Fruit fly (Drosophila melanogaster): ENCODE results near the gene CG11379.

The CG11379 gene

dm6 chrX:1181320-1181719 lies 1.4 kb downstream of the CG11379 start, which contains the start of gene CG14627:
Gene CG14627 (plus strand): TSS chrX:1181620.
- TF ChIP-seq CG17806 (tag; optimal IDR thresholded peaks at IDR 0.05) (no peak), CG10348 (GFP tag; IDR thresholded peaks at IDR 0.05) (no peak), rn (GFP tag; IDR thresholded peaks at IDR 0.05) (no peak), Snoo (tag; optimal IDR thresholded peaks at IDR 0.05) (no peak), CG8159 (tag; optimal IDR thresholded peaks at IDR 0.05) (no peak), Pif1A (GFP tag; optimal IDR thresholded peaks at IDR 0.05) (no peak), Pif1B (GFP tag; optimal IDR thresholded peaks at IDR 0.05) (no peak), CG15710 (tag; optimal IDR thresholded peaks at IDR 0.05) (no peak), CG34367 (tag; optimal IDR thresholded peaks at IDR 0.05) (no peak), CG13204 (GFP tag; optimal IDR thresholded peaks at IDR 0.05) (no peak), CG12605 (GFP tag; IDR thresholded peaks at IDR 0.05) (no peak), gl (tag; optimal IDR thresholded peaks at IDR 0.05) (no peak), Ets98B (GFP tag; IDR thresholded peaks at IDR 0.05) (no peak), CG14655 (GFP tag; optimal IDR thresholded peaks at IDR 0.05) (no peak), CG9948 (tag; optimal IDR thresholded peaks at IDR 0.05) (no peak)

DNA sequence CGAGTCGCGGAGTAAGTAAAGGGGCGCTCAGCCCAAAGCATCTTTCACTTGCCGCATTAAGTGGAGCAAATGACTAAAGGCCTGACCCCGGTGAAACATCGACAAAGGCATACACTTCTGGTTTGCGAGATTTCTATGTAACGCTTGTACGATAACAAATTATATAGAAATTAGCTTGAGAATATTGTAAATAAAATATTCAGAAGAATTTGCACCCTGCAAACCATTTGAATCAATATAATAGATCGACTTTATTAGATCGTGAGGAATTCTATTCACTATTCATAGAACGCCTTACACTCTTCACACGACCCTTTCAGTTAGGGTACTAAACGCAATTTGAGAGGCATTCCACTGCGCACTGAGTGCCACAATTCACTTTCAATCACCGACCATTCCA lies 3.8 kb downstream of the CG11379 start:
- TF ChIP-seq gl (tag; optimal IDR thresholded peaks at IDR 0.05) (no peak), CG9948 (tag; optimal IDR thresholded peaks at IDR 0.05) (no peak), CG8159 (tag; optimal IDR thresholded peaks at IDR 0.05) (no peak), EcR (GFP tag; optimal IDR thresholded peaks at IDR 0.05) (no peak)

DNA sequence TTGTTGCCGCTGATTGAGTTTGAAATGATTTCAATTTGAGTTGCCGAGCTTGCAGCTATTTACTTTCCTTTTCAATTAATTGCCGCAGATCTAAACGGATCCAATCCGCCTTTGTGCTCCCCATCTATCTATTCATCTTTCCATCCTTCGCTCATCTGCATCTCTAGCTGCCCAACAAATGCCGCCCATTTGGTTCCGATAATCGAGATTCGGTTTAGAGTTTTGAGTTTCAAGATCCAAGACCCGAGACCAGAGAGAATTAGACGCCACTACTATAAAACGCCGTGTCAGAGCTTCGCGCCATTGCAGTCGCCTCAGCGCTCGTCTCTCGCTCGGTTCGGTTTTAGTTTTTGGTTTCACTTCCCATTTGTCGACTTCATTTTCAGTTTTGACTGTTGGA lies 4.5 kb downstream of the CG11379 start, which contains the start of gene CG14626:
Gene CG14626 (plus strand): TSS at position 301 of the 400 bp plus-strand sequence.
- TF ChIP-seq rn (GFP tag; IDR thresholded peaks at IDR 0.05) = no peak
- TF ChIP-seq CG10348 (GFP tag; IDR thresholded peaks at IDR 0.05) = no peak
- no peak for TF ChIP-seq Ets98B (GFP tag; IDR thresholded peaks at IDR 0.05)
- TF ChIP-seq CG9948 (tag; optimal IDR thresholded peaks at IDR 0.05) = no peak
- TF ChIP-seq Pif1A (GFP tag; optimal IDR thresholded peaks at IDR 0.05) = no peak
- no peak for TF ChIP-seq gl (tag; optimal IDR thresholded peaks at IDR 0.05)
- TF ChIP-seq D1 (tag; optimal IDR thresholded peaks at IDR 0.05) = no peak
- no peak for TF ChIP-seq fd96Ca (GFP tag; IDR thresholded peaks at IDR 0.05)
- no peak for TF ChIP-seq EcR (GFP tag; optimal IDR thresholded peaks at IDR 0.05)
- TF ChIP-seq CG4496 (GFP tag; IDR thresholded peaks at IDR 0.05) = no peak
- TF ChIP-seq CG13204 (GFP tag; optimal IDR thresholded peaks at IDR 0.05) = no peak
- TF ChIP-seq Pif1B (GFP tag; optimal IDR thresholded peaks at IDR 0.05) = no peak
- TF ChIP-seq CG8159 (tag; optimal IDR thresholded peaks at IDR 0.05) = no peak
- TF ChIP-seq CG8301 (tag; optimal IDR thresholded peaks at IDR 0.05) = no peak

DNA sequence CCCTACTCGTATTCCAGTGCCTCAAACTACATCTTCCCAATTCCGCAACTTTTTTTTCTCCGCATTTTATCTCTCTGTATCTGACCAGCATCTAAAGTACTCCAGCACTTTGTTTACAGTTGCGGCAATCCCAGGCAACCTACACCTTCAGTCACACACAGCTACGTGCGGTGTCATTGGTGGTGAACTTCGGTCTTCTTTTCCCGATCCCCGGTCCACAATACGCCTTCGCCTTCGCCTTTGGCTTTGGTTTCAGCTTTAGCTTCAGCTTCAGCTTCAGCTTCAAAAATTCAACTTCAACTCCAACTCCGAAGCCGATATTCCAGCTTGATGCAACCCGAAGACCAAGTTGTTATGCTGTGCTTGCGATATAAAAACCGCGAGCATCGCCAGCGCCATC lies 11.0 kb downstream of the CG11379 start, which contains the start of gene CG11380:
Gene CG11380 (plus strand): TSS at position 301 of the 400 bp plus-strand sequence.
- TF ChIP-seq Pif1B (GFP tag; optimal IDR thresholded peaks at IDR 0.05) (no peak), CG34367 (tag; optimal IDR thresholded peaks at IDR 0.05) (no peak), Snoo (tag; optimal IDR thresholded peaks at IDR 0.05) (no peak), CG14655 (GFP tag; optimal IDR thresholded peaks at IDR 0.05) (no peak), CG12605 (GFP tag; IDR thresholded peaks at IDR 0.05) (no peak)

DNA sequence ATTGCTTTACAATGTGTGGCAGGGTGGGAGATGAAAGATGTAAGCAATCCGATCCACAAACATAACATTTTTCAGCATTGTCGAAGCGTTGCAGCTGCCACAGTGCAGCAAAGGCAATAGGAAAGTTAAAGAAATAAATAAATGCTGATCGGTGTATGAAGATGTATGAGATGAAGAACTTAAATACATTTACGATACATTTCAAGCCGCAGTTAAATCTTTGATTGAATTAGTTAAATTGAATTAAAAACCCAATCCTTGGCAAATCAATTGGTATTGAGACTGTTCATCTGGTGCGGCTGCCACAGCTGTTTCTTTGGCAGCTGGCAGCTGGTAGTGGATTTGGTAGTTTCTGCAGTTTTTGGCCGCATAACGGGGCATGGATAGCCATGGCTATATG lies 17.9 kb downstream of the CG11379 start:
- TF ChIP-seq CG10348 (GFP tag; IDR thresholded peaks at IDR 0.05) (no peak), Ets98B (GFP tag; IDR thresholded peaks at IDR 0.05) (peak; percentile 38; the same call in 1 of the 2 replicates), CG8159 (tag; optimal IDR thresholded peaks at IDR 0.05) (no peak)

DNA sequence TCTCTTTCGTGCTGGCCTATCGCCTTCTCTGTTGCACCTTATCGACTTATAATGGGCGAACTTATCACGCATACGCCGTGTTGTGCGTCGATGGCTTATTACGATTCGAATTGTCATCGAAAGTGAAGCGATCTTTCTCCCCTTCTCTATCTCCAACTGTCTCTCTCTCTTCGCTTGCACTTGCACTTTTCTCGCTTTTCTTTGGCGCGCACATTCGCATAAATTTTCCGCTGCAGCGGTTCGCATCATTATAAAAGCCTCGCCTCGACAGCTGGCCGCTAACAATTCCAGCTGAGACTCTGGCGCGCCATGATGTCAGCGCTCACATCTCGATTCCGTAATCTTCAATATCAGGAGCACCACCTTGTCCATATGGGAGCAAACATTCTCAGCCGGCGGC lies 19.3 kb downstream of the CG11379 start, which contains the start of gene CG14625:
Gene CG14625 (plus strand): TSS at position 301 of the 400 bp plus-strand sequence.
- TF ChIP-seq Snoo (tag; optimal IDR thresholded peaks at IDR 0.05) = no peak
- TF ChIP-seq CG10348 (GFP tag; IDR thresholded peaks at IDR 0.05) = no peak
- no peak for TF ChIP-seq fd96Ca (GFP tag; IDR thresholded peaks at IDR 0.05)
- no peak for TF ChIP-seq CG9948 (tag; optimal IDR thresholded peaks at IDR 0.05)
- no peak for TF ChIP-seq CG8301 (tag; optimal IDR thresholded peaks at IDR 0.05)
- no peak for TF ChIP-seq Pif1A (GFP tag; optimal IDR thresholded peaks at IDR 0.05)
- no peak for TF ChIP-seq Pif1B (GFP tag; optimal IDR thresholded peaks at IDR 0.05)

DNA sequence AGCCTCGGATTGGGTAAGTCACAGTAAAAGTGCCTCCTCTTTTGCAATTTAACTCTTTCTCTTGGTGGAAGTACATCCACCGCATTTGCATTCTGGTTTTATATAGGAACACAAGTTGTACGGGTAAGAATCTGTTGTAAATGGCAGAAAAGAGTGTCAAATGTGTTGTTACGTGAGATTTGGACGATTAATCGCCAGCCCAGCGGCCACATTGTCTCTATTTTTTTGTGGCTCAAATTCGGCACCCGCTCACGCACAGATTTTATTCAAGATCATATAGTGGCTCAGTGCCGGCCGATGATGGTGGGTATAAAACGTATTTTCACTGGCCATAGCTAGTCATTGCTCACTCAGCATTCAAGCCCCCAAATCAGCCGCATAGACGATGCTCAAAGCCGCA lies 23.5 kb downstream of the CG11379 start, which contains the start of gene CG11381:
Gene CG11381 (plus strand): TSS at position 301 of the 400 bp plus-strand sequence.
- TF ChIP-seq gl (tag; optimal IDR thresholded peaks at IDR 0.05) = no peak
- TF ChIP-seq CG34367 (tag; optimal IDR thresholded peaks at IDR 0.05) = no peak
- no peak for TF ChIP-seq CG10348 (GFP tag; IDR thresholded peaks at IDR 0.05)
- no peak for TF ChIP-seq fd96Ca (GFP tag; IDR thresholded peaks at IDR 0.05)
- TF ChIP-seq Pif1B (GFP tag; optimal IDR thresholded peaks at IDR 0.05) = no peak
- TF ChIP-seq CG15710 (tag; optimal IDR thresholded peaks at IDR 0.05) = no peak
- no peak for TF ChIP-seq CG4496 (GFP tag; IDR thresholded peaks at IDR 0.05)
- no peak for TF ChIP-seq CG8159 (tag; optimal IDR thresholded peaks at IDR 0.05)
- no peak for TF ChIP-seq CG8301 (tag; optimal IDR thresholded peaks at IDR 0.05)
- TF ChIP-seq CG13204 (GFP tag; optimal IDR thresholded peaks at IDR 0.05) = no peak
- no peak for TF ChIP-seq Pif1A (GFP tag; optimal IDR thresholded peaks at IDR 0.05)
- no peak for TF ChIP-seq CG17806 (tag; optimal IDR thresholded peaks at IDR 0.05)
- TF ChIP-seq D1 (tag; optimal IDR thresholded peaks at IDR 0.05) = no peak
- no peak for TF ChIP-seq Ets98B (GFP tag; IDR thresholded peaks at IDR 0.05)
- TF ChIP-seq Snoo (tag; optimal IDR thresholded peaks at IDR 0.05) = no peak
- TF ChIP-seq CG9948 (tag; optimal IDR thresholded peaks at IDR 0.05) = no peak
- no peak for TF ChIP-seq rn (GFP tag; IDR thresholded peaks at IDR 0.05)
- no peak for TF ChIP-seq CG12605 (GFP tag; IDR thresholded peaks at IDR 0.05)

All from whole organism, pupa.